Fruit fly (Drosophila melanogaster): ENCODE data around the gene CG43732.

The CG43732 gene

DNA sequence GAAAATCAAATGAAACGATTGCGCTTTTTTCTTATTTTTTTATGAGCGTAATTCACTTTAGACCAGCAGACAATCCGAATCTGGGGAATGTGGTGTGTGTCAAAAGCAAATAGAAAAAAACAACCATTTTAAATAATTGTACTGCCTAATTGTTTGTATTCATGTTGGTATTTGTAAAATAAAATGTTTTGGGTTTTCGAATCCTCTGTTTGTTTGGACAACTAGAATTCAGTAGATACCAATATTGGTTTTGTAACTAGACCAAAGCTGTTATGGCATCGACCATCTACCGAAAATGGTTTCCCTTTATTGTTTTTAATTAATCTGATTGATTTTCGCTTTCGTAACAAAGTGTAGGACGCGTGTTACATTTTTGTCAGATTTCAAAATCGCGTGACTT lies 60.9 kb downstream of the CG43732 start (continued):
- no peak for TF ChIP-seq CG12659 (GFP tag; optimal IDR thresholded peaks at IDR 0.05)
- TF ChIP-seq sima (GFP tag; optimal IDR thresholded peaks at IDR 0.05) = no peak
- TF ChIP-seq Med (GFP tag) = peak; percentile 88
- peak; percentile 15 for TF ChIP-seq CG1603 (tag; optimal IDR thresholded peaks at IDR 0.05)
- TF ChIP-seq Mrtf (GFP tag; IDR thresholded peaks at IDR 0.05) = no peak
- no peak for TF ChIP-seq chif (GFP tag; optimal IDR thresholded peaks at IDR 0.05)
- TF ChIP-seq HmgZ (tag; optimal IDR thresholded peaks at IDR 0.05) = no peak
- no peak for TF ChIP-seq CG4328 (GFP tag; optimal IDR thresholded peaks at IDR 0.05)
- TF ChIP-seq peb (GFP tag; IDR thresholded peaks at IDR 0.05) = peak; percentile 26; the same call in 1 of the 2 replicates
- TF ChIP-seq bab2 (GFP tag; optimal IDR thresholded peaks at IDR 0.05) = peak; percentile 62
- TF ChIP-seq ci (GFP tag; IDR thresholded peaks at IDR 0.05) = no peak
- TF ChIP-seq chm (GFP tag; IDR thresholded peaks at IDR 0.05) = peak; percentile 48; the same call in 1 of the 2 replicates
- TF ChIP-seq Antp (GFP tag; optimal IDR thresholded peaks at IDR 0.05) = no peak
- TF ChIP-seq CG7786 (GFP tag; optimal IDR thresholded peaks at IDR 0.05) = no peak
- no peak for TF ChIP-seq gro (GFP tag; optimal IDR thresholded peaks at IDR 0.05)
- TF ChIP-seq CG6854 (GFP tag; optimal IDR thresholded peaks at IDR 0.05) = no peak
- no peak for TF ChIP-seq Ssrp (tag; optimal IDR thresholded peaks at IDR 0.05)
- no peak for TF ChIP-seq CG6654 (GFP tag; optimal IDR thresholded peaks at IDR 0.05)
- no peak for TF ChIP-seq pan (optimal IDR thresholded peaks at IDR 0.05)
- TF ChIP-seq pan (GFP tag; optimal IDR thresholded peaks at IDR 0.05 in 1 of 2, IDR thresholded peaks at IDR 0.05 in 1 of 2) = no peak
- peak; percentile 38 for TF ChIP-seq CG15011 (GFP tag; optimal IDR thresholded peaks at IDR 0.05)
- no peak for TF ChIP-seq Ravus (GFP tag; IDR thresholded peaks at IDR 0.05)
- no peak for TF ChIP-seq YL-1 (GFP tag; optimal IDR thresholded peaks at IDR 0.05)
- TF ChIP-seq Asciz (GFP tag; optimal IDR thresholded peaks at IDR 0.05) = peak; percentile 39
- no peak for TF ChIP-seq CG10462 (GFP tag; optimal IDR thresholded peaks at IDR 0.05)
- no peak for TF ChIP-seq Gug (GFP tag; IDR thresholded peaks at IDR 0.05)
- no peak for TF ChIP-seq inv (GFP tag; IDR thresholded peaks at IDR 0.05; ENCODE audit: partially characterized antibody)
- TF ChIP-seq CG17568 (GFP tag; optimal IDR thresholded peaks at IDR 0.05) = peak; percentile 6
- no peak for TF ChIP-seq nau (GFP tag; optimal IDR thresholded peaks at IDR 0.05)
- TF ChIP-seq CG3838 (GFP tag; optimal IDR thresholded peaks at IDR 0.05) = no peak
- TF ChIP-seq dmrt99B (tag; optimal IDR thresholded peaks at IDR 0.05) = no peak
- TF ChIP-seq NK7.1 (GFP tag; optimal IDR thresholded peaks at IDR 0.05) = peak; percentile 22
- TF ChIP-seq CG16813 (GFP tag; IDR thresholded peaks at IDR 0.05; ENCODE audit: partially characterized antibody) = no peak
- TF ChIP-seq bowl (GFP tag; IDR thresholded peaks at IDR 0.05) = no peak
- TF ChIP-seq CG1024 (GFP tag; IDR thresholded peaks at IDR 0.05) = no peak
- no peak for TF ChIP-seq usp (GFP tag; optimal IDR thresholded peaks at IDR 0.05)
- peak; percentile 74 for TF ChIP-seq sens (GFP tag)
- TF ChIP-seq GATAe (GFP tag; conservative IDR thresholded peaks at IDR 0.05) = no peak
- TF ChIP-seq CoRest (tag; optimal IDR thresholded peaks at IDR 0.05) = peak; percentile 39
- peak; percentile 6 for TF ChIP-seq CG3281 (GFP tag; optimal IDR thresholded peaks at IDR 0.05)
- no peak for TF ChIP-seq CG10654 (GFP tag; optimal IDR thresholded peaks at IDR 0.05)
- no peak for TF ChIP-seq Ets65A (GFP tag)
- TF ChIP-seq CG12071 (GFP tag; optimal IDR thresholded peaks at IDR 0.05) = peak; percentile 8
- TF ChIP-seq wdn (GFP tag; IDR thresholded peaks at IDR 0.05) = no peak
- TF ChIP-seq CG7839 (tag; optimal IDR thresholded peaks at IDR 0.05) = peak; percentile 53
- no peak for TF ChIP-seq CG17612 (GFP tag; IDR thresholded peaks at IDR 0.05)
- peak; percentile 13 for TF ChIP-seq slou (GFP tag; optimal IDR thresholded peaks at IDR 0.05)
- no peak for TF ChIP-seq Sry-δ (GFP tag; optimal IDR thresholded peaks at IDR 0.05)
- no peak for TF ChIP-seq CG12942 (GFP tag; optimal IDR thresholded peaks at IDR 0.05)
- TF ChIP-seq CG9727 (GFP tag; optimal IDR thresholded peaks at IDR 0.05) = peak; percentile 42
- TF ChIP-seq Dad (GFP tag; optimal IDR thresholded peaks at IDR 0.05) = no peak
- no peak for TF ChIP-seq CG17186 (GFP tag; optimal IDR thresholded peaks at IDR 0.05)
- no peak for TF ChIP-seq da (GFP tag; optimal IDR thresholded peaks at IDR 0.05)
